Fruit fly (Drosophila melanogaster): Measurements from ENCODE around the gene CG2767.
A peak's percentile ranks its signal among the peaks of the same experiment; 100 is the strongest.

CG2767 gene

dm6 chr3R:7964751-7965319 lies 43.1 kb downstream of the CG2767 start:
- no peak for TF ChIP-seq Pif1A (GFP tag; optimal IDR thresholded peaks at IDR 0.05)
- no peak for TF ChIP-seq CG12605 (GFP tag; IDR thresholded peaks at IDR 0.05)
- TF ChIP-seq CG8301 (tag; optimal IDR thresholded peaks at IDR 0.05): no peak
- TF ChIP-seq fd96Ca (GFP tag; IDR thresholded peaks at IDR 0.05): no peak
- no peak for TF ChIP-seq CG8159 (tag; optimal IDR thresholded peaks at IDR 0.05)
- no peak for TF ChIP-seq CG34367 (tag; optimal IDR thresholded peaks at IDR 0.05)
- no peak for TF ChIP-seq CG4496 (GFP tag; IDR thresholded peaks at IDR 0.05)
- no peak for TF ChIP-seq CG9948 (tag; optimal IDR thresholded peaks at IDR 0.05)
- TF ChIP-seq CG13204 (GFP tag; optimal IDR thresholded peaks at IDR 0.05): no peak
- TF ChIP-seq CG10348 (GFP tag; IDR thresholded peaks at IDR 0.05): no peak
- no peak for TF ChIP-seq D1 (tag; optimal IDR thresholded peaks at IDR 0.05)
- TF ChIP-seq CG15710 (tag; optimal IDR thresholded peaks at IDR 0.05): no peak
- no peak for TF ChIP-seq Snoo (tag; optimal IDR thresholded peaks at IDR 0.05)
- TF ChIP-seq gl (tag; optimal IDR thresholded peaks at IDR 0.05): no peak
- no peak for TF ChIP-seq Ets98B (GFP tag; IDR thresholded peaks at IDR 0.05)
- no peak for TF ChIP-seq Pif1B (GFP tag; optimal IDR thresholded peaks at IDR 0.05)
- TF ChIP-seq rn (GFP tag; IDR thresholded peaks at IDR 0.05): no peak
- no peak for TF ChIP-seq CG14655 (GFP tag; optimal IDR thresholded peaks at IDR 0.05)
- TF ChIP-seq CG17806 (tag; optimal IDR thresholded peaks at IDR 0.05): no peak
- no peak for TF ChIP-seq CG32121 (GFP tag; IDR thresholded peaks at IDR 0.05)

dm6 chr3R:7963495-7964132 lies 44.3 kb downstream of the CG2767 start:
- TF ChIP-seq Pif1B (GFP tag; optimal IDR thresholded peaks at IDR 0.05): no peak
- no peak for TF ChIP-seq CG17806 (tag; optimal IDR thresholded peaks at IDR 0.05)
- TF ChIP-seq EcR (GFP tag; optimal IDR thresholded peaks at IDR 0.05): no peak
- no peak for TF ChIP-seq Snoo (tag; optimal IDR thresholded peaks at IDR 0.05)
- no peak for TF ChIP-seq Pif1A (GFP tag; optimal IDR thresholded peaks at IDR 0.05)
- TF ChIP-seq CG12605 (GFP tag; IDR thresholded peaks at IDR 0.05): no peak
- no peak; the same call in 1 of the 2 replicates for TF ChIP-seq rn (GFP tag; IDR thresholded peaks at IDR 0.05)
- TF ChIP-seq CG13204 (GFP tag; optimal IDR thresholded peaks at IDR 0.05): peak; percentile 58
- TF ChIP-seq gl (tag; optimal IDR thresholded peaks at IDR 0.05): no peak
- 0 out of 3 replicates have a peak, but pooled peaks have one; percentile 39 for TF ChIP-seq CG4496 (GFP tag; IDR thresholded peaks at IDR 0.05)
- TF ChIP-seq CG10348 (GFP tag; IDR thresholded peaks at IDR 0.05): no peak
- peak; percentile 43; the same call in 1 of the 2 replicates for TF ChIP-seq CG32121 (GFP tag; IDR thresholded peaks at IDR 0.05)

dm6 chr3R:7962778-7963494 lies 45.0 kb downstream of the CG2767 start:
- TF ChIP-seq CG10348 (GFP tag; IDR thresholded peaks at IDR 0.05) (no peak), Pif1A (GFP tag; optimal IDR thresholded peaks at IDR 0.05) (peak; percentile 15), Snoo (tag; optimal IDR thresholded peaks at IDR 0.05) (peak; percentile 73), Ets98B (GFP tag; IDR thresholded peaks at IDR 0.05) (peak; percentile 49), CG17806 (tag; optimal IDR thresholded peaks at IDR 0.05) (peak; percentile 33), rn (GFP tag; IDR thresholded peaks at IDR 0.05) (0 out of 2 replicates have a peak, but pooled peaks have one; percentile 21), CG13204 (GFP tag; optimal IDR thresholded peaks at IDR 0.05) (peak; percentile 84), CG4496 (GFP tag; IDR thresholded peaks at IDR 0.05) (peak; percentile 73; the same call in 2 of the 3 replicates), CG32121 (GFP tag; IDR thresholded peaks at IDR 0.05) (no peak), CG14655 (GFP tag; optimal IDR thresholded peaks at IDR 0.05) (peak; percentile 87), CG8301 (tag; optimal IDR thresholded peaks at IDR 0.05) (peak; percentile 54), CG8159 (tag; optimal IDR thresholded peaks at IDR 0.05) (peak; percentile 82), EcR (GFP tag; optimal IDR thresholded peaks at IDR 0.05) (no peak), Pif1B (GFP tag; optimal IDR thresholded peaks at IDR 0.05) (peak; percentile 54), CG12605 (GFP tag; IDR thresholded peaks at IDR 0.05) (no peak), D1 (tag; optimal IDR thresholded peaks at IDR 0.05) (no peak), CG15710 (tag; optimal IDR thresholded peaks at IDR 0.05) (peak; percentile 66), gl (tag; optimal IDR thresholded peaks at IDR 0.05) (no peak), fd96Ca (GFP tag; IDR thresholded peaks at IDR 0.05) (peak; percentile 76), CG34367 (tag; optimal IDR thresholded peaks at IDR 0.05) (peak; percentile 55), CG9948 (tag; optimal IDR thresholded peaks at IDR 0.05) (peak; percentile 78)

dm6 chr3R:7961348-7961747 lies 46.6 kb downstream of the CG2767 start:
- TF ChIP-seq CG8159 (tag; optimal IDR thresholded peaks at IDR 0.05) (no peak), Pif1A (GFP tag; optimal IDR thresholded peaks at IDR 0.05) (no peak), rn (GFP tag; IDR thresholded peaks at IDR 0.05) (no peak), CG14655 (GFP tag; optimal IDR thresholded peaks at IDR 0.05) (no peak), CG34367 (tag; optimal IDR thresholded peaks at IDR 0.05) (no peak), CG15710 (tag; optimal IDR thresholded peaks at IDR 0.05) (no peak), Pif1B (GFP tag; optimal IDR thresholded peaks at IDR 0.05) (no peak), CG13204 (GFP tag; optimal IDR thresholded peaks at IDR 0.05) (no peak), EcR (GFP tag; optimal IDR thresholded peaks at IDR 0.05) (no peak), CG17806 (tag; optimal IDR thresholded peaks at IDR 0.05) (no peak), gl (tag; optimal IDR thresholded peaks at IDR 0.05) (no peak), CG32121 (GFP tag; IDR thresholded peaks at IDR 0.05) (no peak), CG4496 (GFP tag; IDR thresholded peaks at IDR 0.05) (no peak), CG8301 (tag; optimal IDR thresholded peaks at IDR 0.05) (no peak)

- TF ChIP-seq CG14655 (GFP tag; optimal IDR thresholded peaks at IDR 0.05) (no peak), CG4496 (GFP tag; IDR thresholded peaks at IDR 0.05) (no peak), CG34367 (tag; optimal IDR thresholded peaks at IDR 0.05) (no peak), CG10348 (GFP tag; IDR thresholded peaks at IDR 0.05) (no peak), fd96Ca (GFP tag; IDR thresholded peaks at IDR 0.05) (no peak; the same call in 2 of the 3 replicates), CG32121 (GFP tag; IDR thresholded peaks at IDR 0.05) (no peak), CG13204 (GFP tag; optimal IDR thresholded peaks at IDR 0.05) (no peak), CG15710 (tag; optimal IDR thresholded peaks at IDR 0.05) (no peak), D1 (tag; optimal IDR thresholded peaks at IDR 0.05) (no peak), rn (GFP tag; IDR thresholded peaks at IDR 0.05) (no peak), CG17806 (tag; optimal IDR thresholded peaks at IDR 0.05) (no peak)
These were observed 50.9 kb downstream of the CG2767 start for dm6 chr3R:7957008-7957407.
